Worm (Caenorhabditis elegans) whole organism, young adult: ENCODE results near the gene ZK899.3.

Experiments used
- F33H1.4 ChIP-seq: fragments of 200-800 bp; sonication (Bioruptor generic); IDR thresholded peaks from 2 replicates; pipeline ENCODE4 v1.3.6; 2022; ENCODE audit warnings: missing genetic modification reagents, missing genetic modification characterization, missing compliant biosample characterization
- F55B11.4 ChIP-seq: sonication (generic microtip); optimal IDR thresholded peaks from 2 replicates; lab custom pipeline; 2016; ENCODE audit warnings: missing compliant biosample characterization, missing genetic modification characterization, borderline replicate concordance; ENCODE audit not compliant: insufficient read depth
- ama-1 ChIP-seq, 3 experiments: fragments of 150-350 bp in 1 of 3; sonication (generic microtip) in 2 of 3; optimal IDR thresholded peaks; 2 replicates each; lab custom pipeline; 2014 to 2018; ENCODE audit warnings: missing biosample characterization in 2 of 3, missing genetic modification characterization in 2 of 3, missing genetic modification reagents in 2 of 3
- aptf-3 ChIP-seq: fragments of 200-800 bp; sonication (Bioruptor generic); IDR thresholded peaks from 2 replicates; pipeline ENCODE4 v1.3.6; 2022; ENCODE audit warnings: missing genetic modification characterization, missing compliant biosample characterization
- ekl-4 ChIP-seq: fragments of 200-800 bp; sonication (Bioruptor generic); IDR thresholded peaks from 2 replicates; pipeline ENCODE4 v1.3.6; 2022; ENCODE audit warnings: missing genetic modification reagents, missing genetic modification characterization, missing compliant biosample characterization
- him-1 ChIP-seq: sonication (generic microtip); optimal IDR thresholded peaks from 2 replicates; lab custom pipeline; 2016; ENCODE audit warnings: missing genotype, missing genetic modification reagents, missing genetic modification characterization, missing compliant biosample characterization
- let-526 ChIP-seq: fragments of 200-800 bp; sonication (Bioruptor generic); IDR thresholded peaks from 2 replicates; pipeline ENCODE4 v1.3.6; 2022; ENCODE audit warnings: missing genetic modification reagents, missing genetic modification characterization, missing compliant biosample characterization
- nhr-90 ChIP-seq: sonication (generic microtip); optimal IDR thresholded peaks from 2 replicates; lab custom pipeline; 2016; ENCODE audit warnings: missing genotype, mild to moderate bottlenecking, missing genetic modification characterization, missing compliant biosample characterization
- snpc-4 ChIP-seq, 5 experiments: fragments of 150-350 bp in 1 of 5; sonication (generic microtip) in 4 of 5; optimal IDR thresholded peaks; 2 replicates each; lab custom pipeline; 2014 to 2018; ENCODE audit warnings: missing genetic modification characterization in 5 of 5, missing biosample characterization in 3 of 5, antibody characterized with exemption in 2 of 5, mild to moderate bottlenecking in 2 of 5, missing compliant biosample characterization in 2 of 5, missing genotype in 2 of 5, moderate library complexity in 2 of 5, missing genetic modification reagents in 1 of 5

- TF ChIP-seq ekl-4 (GFP tag; lab: Robert Waterston, UW) (no peak), nhr-90 (no peak), him-1 (tag; lab: Kevin White, UChicago) (no peak), let-526 (GFP tag; lab: Robert Waterston, UW) (no peak), ama-1 (optimal IDR thresholded peaks at IDR 0.05; lab: Kevin White, UChicago) (no peak), ama-1 (GFP tag; optimal IDR thresholded peaks at IDR 0.05; lab: Kevin White, UChicago) (no peak), aptf-3 (GFP tag; lab: Robert Waterston, UW) (no peak), snpc-4 (GFP tag; optimal IDR thresholded peaks at IDR 0.05; lab: Kevin White, UChicago) (no peak), snpc-4 (tag; optimal IDR thresholded peaks at IDR 0.05; lab: Kevin White, UChicago) (no peak), F55B11.4 (tag; lab: Kevin White, UChicago) (no peak), F33H1.4 (GFP tag; lab: Robert Waterston, UW) (no peak)
Observed at ce11 chrX:9410747-9411146, 42.2 kb upstream of the ZK899.3 start.
